Worm (Caenorhabditis elegans): ENCODE measurements around the gene pqn-39.
A peak's percentile ranks its signal among the peaks of the same experiment; 100 is the strongest.

The pqn-39 gene

ce11 chrX:13969257-13969968, 937 bp upstream of the pqn-39 start (continued):
- no peak for TF ChIP-seq pros-1 (tag; optimal IDR thresholded peaks at IDR 0.05)
- TF ChIP-seq sox-4 (tag; optimal IDR thresholded peaks at IDR 0.05): no peak
- TF ChIP-seq hlh-15 (tag; optimal IDR thresholded peaks at IDR 0.05): no peak
- TF ChIP-seq unc-42 (tag; optimal IDR thresholded peaks at IDR 0.05): peak; percentile 45
- TF ChIP-seq zip-5 (tag; optimal IDR thresholded peaks at IDR 0.05): no peak
- peak; percentile 73 for TF ChIP-seq ceh-18 (tag; optimal IDR thresholded peaks at IDR 0.05)
- TF ChIP-seq hlh-8 (tag; optimal IDR thresholded peaks at IDR 0.05): peak; percentile 11
- TF ChIP-seq hlh-6 (tag; optimal IDR thresholded peaks at IDR 0.05): no peak
- no peak for TF ChIP-seq tbx-7 (tag; optimal IDR thresholded peaks at IDR 0.05)
- no peak for TF ChIP-seq C38D4.7 (GFP tag; optimal IDR thresholded peaks at IDR 0.05)
- no peak for TF ChIP-seq npax-4 (tag; optimal IDR thresholded peaks at IDR 0.05)
- TF ChIP-seq che-1 (tag; optimal IDR thresholded peaks at IDR 0.05): no peak
- no peak for TF ChIP-seq unc-86 (tag; optimal IDR thresholded peaks at IDR 0.05)
- TF ChIP-seq rnt-1 (tag; optimal IDR thresholded peaks at IDR 0.05): no peak
- TF ChIP-seq unc-3 (GFP tag; conservative IDR thresholded peaks at IDR 0.05): no peak
- TF ChIP-seq unc-3 (tag; optimal IDR thresholded peaks at IDR 0.05): no peak
- TF ChIP-seq ceh-6 (GFP tag; optimal IDR thresholded peaks at IDR 0.05): no peak
- TF ChIP-seq K09A11.1 (tag; optimal IDR thresholded peaks at IDR 0.05; ENCODE audit: insufficient read depth): no peak
- peak; percentile 8 for TF ChIP-seq ceh-2 (tag; optimal IDR thresholded peaks at IDR 0.05)
- TF ChIP-seq syd-9 (tag; optimal IDR thresholded peaks at IDR 0.05): no peak
- peak; percentile 64 for TF ChIP-seq tbx-2 (tag; optimal IDR thresholded peaks at IDR 0.05)
- TF ChIP-seq nhr-11 (tag; optimal IDR thresholded peaks at IDR 0.05): no peak
- TF ChIP-seq dve-1 (tag; optimal IDR thresholded peaks at IDR 0.05): no peak
- TF ChIP-seq dmd-4 (tag; optimal IDR thresholded peaks at IDR 0.05; ENCODE audit: borderline replicate concordance): no peak
- peak; percentile 22 for TF ChIP-seq ztf-16 (tag; optimal IDR thresholded peaks at IDR 0.05)
- TF ChIP-seq pha-2 (tag; optimal IDR thresholded peaks at IDR 0.05): no peak
- peak; percentile 38 for TF ChIP-seq fkh-6 (tag; optimal IDR thresholded peaks at IDR 0.05)
- TF ChIP-seq F13H6.1 (tag; optimal IDR thresholded peaks at IDR 0.05): no peak
- peak; percentile 3 for TF ChIP-seq C08G9.2 (tag; optimal IDR thresholded peaks at IDR 0.05)
- TF ChIP-seq madf-2 (tag; optimal IDR thresholded peaks at IDR 0.05): peak; percentile 51
- TF ChIP-seq sdc-2 (tag; optimal IDR thresholded peaks at IDR 0.05): no peak
- no peak for TF ChIP-seq lim-6 (tag; optimal IDR thresholded peaks at IDR 0.05)
- TF ChIP-seq nfya-1 (tag; optimal IDR thresholded peaks at IDR 0.05): peak; percentile 56
- no peak for TF ChIP-seq gmeb-2 (tag; optimal IDR thresholded peaks at IDR 0.05)
- no peak for TF ChIP-seq ceh-19 (GFP tag; optimal IDR thresholded peaks at IDR 0.05)
- TF ChIP-seq hlh-13 (GFP tag; optimal IDR thresholded peaks at IDR 0.05): no peak
- no peak for TF ChIP-seq pat-9 (tag; optimal IDR thresholded peaks at IDR 0.05)
- no peak for TF ChIP-seq fkh-10 (GFP tag; optimal IDR thresholded peaks at IDR 0.05)
- TF ChIP-seq ref-2 (tag; optimal IDR thresholded peaks at IDR 0.05): peak; percentile 50
- no peak for TF ChIP-seq pag-3 (tag; optimal IDR thresholded peaks at IDR 0.05; ENCODE audit: borderline replicate concordance)
- no peak for TF ChIP-seq mec-3 (tag; optimal IDR thresholded peaks at IDR 0.05; ENCODE audit: borderline replicate concordance)
- TF ChIP-seq nhr-232 (tag; optimal IDR thresholded peaks at IDR 0.05): no peak

- TF ChIP-seq ceh-6 (GFP tag; optimal IDR thresholded peaks at IDR 0.05): no peak
Observed at ce11 chrX:13963203-13963602, 5.3 kb downstream of the pqn-39 start, which contains the start of gene F48F7.3. F48F7.3 (plus strand) TSS chrX:13963503.
